Fruit fly (Drosophila melanogaster) whole organism, embryonic: ENCODE results near the gene CG14282.
A peak's percentile ranks its signal among the peaks of the same experiment; 100 is the strongest.

ENCODE experiments used
- Antp ChIP-seq: fragments of 200-800 bp; sonication (Bioruptor generic); optimal IDR thresholded peaks from 3 replicates; lab custom pipeline; 2016; ENCODE audit warnings: missing biosample characterization, missing genetic modification characterization
- BEAF-32 ChIP-seq: fragments of 200-800 bp; sonication (Bioruptor generic); optimal IDR thresholded peaks from 3 replicates; lab custom pipeline; 2017; ENCODE audit warnings: missing biosample characterization, missing genetic modification characterization, mild to moderate bottlenecking, moderate library complexity, missing genetic modification reagents
- CG10147 ChIP-seq: fragments of 200-800 bp; sonication (Bioruptor generic); optimal IDR thresholded peaks from 2 replicates; lab custom pipeline; 2019; ENCODE audit warnings: missing biosample characterization, mild to moderate bottlenecking, missing genetic modification characterization, moderate library complexity
- CG12391 ChIP-seq: fragments of 200-800 bp; sonication (Bioruptor generic); optimal IDR thresholded peaks from 3 replicates; lab custom pipeline; 2018; ENCODE audit warnings: missing biosample characterization, mild to moderate bottlenecking, missing genetic modification characterization, moderate library complexity
- CG12744 ChIP-seq: fragments of 200-800 bp; sonication (Bioruptor generic); optimal IDR thresholded peaks from 2 replicates; lab custom pipeline; 2016; ENCODE audit warnings: missing biosample characterization, missing genetic modification characterization
- CG13287 ChIP-seq: fragments of 200-800 bp; sonication (Bioruptor generic); IDR thresholded peaks from 2 replicates; pipeline ENCODE4 v1.3.6; 2022; ENCODE audit warnings: missing biosample characterization, missing genetic modification characterization; ENCODE audit not compliant: partially characterized antibody
- CG13296 ChIP-seq: fragments of 200-800 bp; sonication (Bioruptor generic); optimal IDR thresholded peaks from 3 replicates; lab custom pipeline; 2018; ENCODE audit warnings: missing biosample characterization, mild to moderate bottlenecking, missing genetic modification characterization
- CG14050 ChIP-seq: fragments of 200-800 bp; sonication (Bioruptor generic); IDR thresholded peaks from 3 replicates; pipeline ENCODE4 v1.3.6; 2022; ENCODE audit warnings: missing biosample characterization, missing genetic modification characterization
- CG17385 ChIP-seq: fragments of 200-800 bp; sonication (Bioruptor generic); optimal IDR thresholded peaks from 3 replicates; lab custom pipeline; 2018; ENCODE audit warnings: missing biosample characterization, mild to moderate bottlenecking, missing genetic modification characterization
- CG17802 ChIP-seq: fragments of 200-800 bp; sonication (Bioruptor generic); optimal IDR thresholded peaks from 2 replicates; lab custom pipeline; 2018; ENCODE audit warnings: missing biosample characterization, mild to moderate bottlenecking, missing genetic modification characterization, moderate library complexity
- CG2199 ChIP-seq: fragments of 200-800 bp; sonication (Bioruptor generic); IDR thresholded peaks from 3 replicates; pipeline ENCODE4 v1.3.6; 2022; ENCODE audit warnings: missing biosample characterization, missing genetic modification characterization
- CG2202 ChIP-seq: fragments of 200-800 bp; sonication (Bioruptor generic); optimal IDR thresholded peaks from 2 replicates; lab custom pipeline; 2018; ENCODE audit warnings: missing biosample characterization, mild to moderate bottlenecking, missing genetic modification characterization
- CG2875 ChIP-seq: fragments of 200-800 bp; sonication (Bioruptor generic); optimal IDR thresholded peaks from 2 replicates; lab custom pipeline; 2017; ENCODE audit warnings: missing biosample characterization, mild to moderate bottlenecking, missing genetic modification characterization, missing genetic modification reagents
- CG32532 ChIP-seq: fragments of 200-800 bp; sonication (Bioruptor generic); IDR thresholded peaks from 2 replicates; pipeline ENCODE4 v1.3.6; 2022; ENCODE audit warnings: missing biosample characterization, missing genetic modification characterization
- CG32772 ChIP-seq: fragments of 200-800 bp; sonication (Bioruptor generic); IDR thresholded peaks from 2 replicates; pipeline ENCODE4 v1.3.6; 2022; ENCODE audit warnings: missing biosample characterization, missing genetic modification characterization
- CG3281 ChIP-seq: fragments of 200-800 bp; sonication (Bioruptor generic); optimal IDR thresholded peaks from 3 replicates; lab custom pipeline; 2017; ENCODE audit warnings: missing biosample characterization, mild to moderate bottlenecking, missing genetic modification characterization
- CG3847 ChIP-seq: fragments of 200-800 bp; sonication (Bioruptor generic); IDR thresholded peaks from 2 replicates; pipeline ENCODE4 v1.3.6; 2022; ENCODE audit warnings: missing biosample characterization, missing genetic modification characterization
- CG5180 ChIP-seq: fragments of 200-800 bp; sonication (Bioruptor generic); optimal IDR thresholded peaks from 3 replicates; lab custom pipeline; 2017; ENCODE audit warnings: missing biosample characterization, missing genetic modification characterization, mild to moderate bottlenecking, moderate library complexity, missing genetic modification reagents
- CG7839 ChIP-seq: fragments of 200-800 bp; sonication (Bioruptor generic); optimal IDR thresholded peaks from 3 replicates; lab custom pipeline; 2018; ENCODE audit warnings: missing biosample characterization, mild to moderate bottlenecking, missing genetic modification characterization, moderate library complexity
- CG8089 ChIP-seq: fragments of 200-800 bp; sonication (Bioruptor generic); optimal IDR thresholded peaks from 3 replicates; lab custom pipeline; 2016; ENCODE audit warnings: missing biosample characterization, missing genetic modification characterization
- CTCF ChIP-seq: fragments of 200-800 bp; sonication (Bioruptor generic); optimal IDR thresholded peaks from 2 replicates; lab custom pipeline; 2017; ENCODE audit warnings: missing biosample characterization, mild to moderate bottlenecking, missing genetic modification characterization, moderate library complexity
- Deaf1 ChIP-seq: fragments of 200-800 bp; optimal IDR thresholded peaks from 3 replicates; lab custom pipeline; 2019; ENCODE audit warnings: missing biosample characterization, mild to moderate bottlenecking, missing genetic modification characterization, moderate library complexity
- Dp ChIP-seq: fragments of 200-800 bp; sonication (Bioruptor generic); optimal IDR thresholded peaks from 2 replicates; lab custom pipeline; 2018; ENCODE audit warnings: missing biosample characterization, mild to moderate bottlenecking, missing genetic modification characterization, moderate library complexity
- Drgx ChIP-seq: fragments of 200-800 bp; sonication (Bioruptor generic); IDR thresholded peaks from 2 replicates; pipeline ENCODE4 v1.3.6; 2022; ENCODE audit warnings: missing biosample characterization, missing genetic modification characterization
- E2f2 ChIP-seq: fragments of 200-800 bp; sonication (Bioruptor generic); IDR thresholded peaks from 2 replicates; pipeline ENCODE4 v1.3.6; 2022; ENCODE audit warnings: missing biosample characterization, missing genetic modification characterization
- Ets65A ChIP-seq: fragments of 200-800 bp; sonication (Bioruptor generic); peaks from one replicate; lab custom pipeline; 2016; ENCODE audit warnings: missing biosample characterization, missing genetic modification characterization
- Nf-YB ChIP-seq: fragments of 200-800 bp; sonication (Bioruptor generic); optimal IDR thresholded peaks from 3 replicates; lab custom pipeline; 2019; ENCODE audit warnings: missing biosample characterization, mild to moderate bottlenecking, missing genetic modification characterization, moderate library complexity
- Nf-YC ChIP-seq: fragments of 200-800 bp; optimal IDR thresholded peaks from 3 replicates; lab custom pipeline; 2019; ENCODE audit warnings: missing biosample characterization, mild to moderate bottlenecking, missing genetic modification characterization, moderate library complexity
- Optix ChIP-seq: fragments of 200-800 bp; sonication (Bioruptor generic); IDR thresholded peaks from 3 replicates; pipeline ENCODE4 v1.3.6; 2022; ENCODE audit warnings: missing biosample characterization, missing genetic modification characterization
- Rfx ChIP-seq: fragments of 200-800 bp; sonication (Bioruptor generic); IDR thresholded peaks from 2 replicates; pipeline ENCODE4 v1.3.6; 2022; ENCODE audit warnings: missing biosample characterization, missing genetic modification characterization
- Vsx1 ChIP-seq: fragments of 200-800 bp; sonication (Bioruptor generic); optimal IDR thresholded peaks from 2 replicates; lab custom pipeline; 2017; ENCODE audit warnings: missing biosample characterization, mild to moderate bottlenecking, missing genetic modification characterization, missing genetic modification reagents
- Xrp1 ChIP-seq: fragments of 200-800 bp; sonication (Bioruptor generic); IDR thresholded peaks from 2 replicates; pipeline ENCODE4 v1.3.6; 2022; ENCODE audit warnings: missing biosample characterization, missing genetic modification characterization
- amos ChIP-seq: fragments of 200-800 bp; sonication (Bioruptor generic); IDR thresholded peaks from 2 replicates; pipeline ENCODE4 v1.3.6; 2022; ENCODE audit warnings: missing biosample characterization, missing genetic modification characterization; ENCODE audit not compliant: partially characterized antibody
- eve ChIP-seq, 2 experiments: fragments of >200 bp; optimal IDR thresholded peaks; 2 replicates each; lab custom pipeline; 2017; ENCODE audit warnings: missing biosample characterization in 2 of 2, missing genetic modification characterization in 2 of 2
- exex ChIP-seq: fragments of 200-800 bp; sonication (Bioruptor generic); optimal IDR thresholded peaks from 4 replicates; lab custom pipeline; 2018; ENCODE audit warnings: missing biosample characterization, mild to moderate bottlenecking, missing genetic modification characterization, moderate library complexity
- eyg ChIP-seq: fragments of 200-800 bp; sonication (Bioruptor generic); optimal IDR thresholded peaks from 3 replicates; lab custom pipeline; 2016; ENCODE audit warnings: missing biosample characterization, missing genetic modification characterization
- hbn ChIP-seq: fragments of 200-800 bp; sonication (Bioruptor generic); IDR thresholded peaks from 2 replicates; pipeline ENCODE4 v1.3.6; 2022; ENCODE audit warnings: missing biosample characterization, missing genetic modification characterization; ENCODE audit not compliant: partially characterized antibody
- jing ChIP-seq: fragments of 200-800 bp; sonication (Bioruptor generic); optimal IDR thresholded peaks from 2 replicates; lab custom pipeline; 2018; ENCODE audit warnings: missing biosample characterization, mild to moderate bottlenecking, missing genetic modification characterization
- mld ChIP-seq: fragments of 200-800 bp; sonication (Bioruptor generic); IDR thresholded peaks from 3 replicates; pipeline ENCODE4 v1.3.6; 2022; ENCODE audit warnings: missing biosample characterization, missing genetic modification characterization; ENCODE audit not compliant: partially characterized antibody
- slbo ChIP-seq: fragments of 200-800 bp; sonication (Bioruptor generic); IDR thresholded peaks from 2 replicates; pipeline ENCODE4 v1.3.6; 2022; ENCODE audit warnings: missing biosample characterization, missing genetic modification characterization
- sqz ChIP-seq: fragments of 200-800 bp; sonication (Bioruptor generic); optimal IDR thresholded peaks from 3 replicates; lab custom pipeline; 2018; ENCODE audit warnings: missing biosample characterization, mild to moderate bottlenecking, missing genetic modification characterization
- tll ChIP-seq, 2 experiments: fragments of 200-800 bp in 1 of 2; fragments of >200 bp in 1 of 2; sonication (Bioruptor generic) in 1 of 2; optimal IDR thresholded peaks; 2 replicates each; lab custom pipeline; 2017 to 2019; ENCODE audit warnings: missing biosample characterization in 2 of 2, missing genetic modification characterization in 2 of 2, mild to moderate bottlenecking in 1 of 2, moderate library complexity in 1 of 2
- vnd ChIP-seq: fragments of 200-800 bp; sonication (Bioruptor generic); IDR thresholded peaks from 3 replicates; pipeline ENCODE4 v1.3.6; 2022; ENCODE audit warnings: missing biosample characterization, missing genetic modification characterization; ENCODE audit not compliant: partially characterized antibody

The CG14282 gene

dm6 chr3R:19166077-19166778 lies 10.6 kb upstream of the CG14282 start (continued):
- TF ChIP-seq CG32772 (0 out of 2 replicates have a peak, but pooled peaks have one; percentile 28), exex (tag; lab: Kevin White, UChicago) (no peak), Vsx1 (GFP tag; lab: Kevin White, UChicago) (no peak), CG2199 (0 out of 3 replicates have a peak, but pooled peaks have one; percentile 35), Dp (GFP tag; lab: Kevin White, UChicago) (no peak), Nf-YC (tag; lab: Kevin White, UChicago) (no peak)

- TF ChIP-seq Antp (no peak), E2f2 (0 out of 2 replicates have a peak, but pooled peaks have one; percentile 6), CG32532 (no peak), Ets65A (GFP tag; lab: Kevin White, UChicago) (peak; percentile 60)
Observed at dm6 chr3R:19167521-19167920, 9.3 kb upstream of the CG14282 start.

dm6 chr3R:19174512-19174911 lies 2.3 kb upstream of the CG14282 start:
- TF ChIP-seq sqz (GFP tag; lab: Kevin White, UChicago) (peak; percentile 95), CG2875 (GFP tag; lab: Kevin White, UChicago) (no peak)

- TF ChIP-seq tll (GFP tag; optimal IDR thresholded peaks at IDR 0.05; lab: Kevin White, UChicago) (no peak), Rfx (peak; percentile 62), Nf-YB (GFP tag; lab: Kevin White, UChicago) (peak; percentile 16), mld (GFP tag; lab: Robert Waterston, UW) (peak; percentile 52; the same call in 1 of the 3 replicates), CG2202 (no peak), CG13287 (GFP tag; lab: Robert Waterston, UW) (peak; percentile 86), amos (GFP tag; lab: Robert Waterston, UW) (peak; percentile 69; the same call in 1 of the 2 replicates), eve (GFP tag; optimal IDR thresholded peaks at IDR 0.05; lab: Kevin White, UChicago) (peak in 1 of 2 experiments; percentile 85), CG8089 (no peak), CG17802 (tag; lab: Kevin White, UChicago) (no peak), Drgx (GFP tag; lab: Robert Waterston, UW) (peak; percentile 73), slbo (GFP tag; lab: Robert Waterston, UW) (peak; percentile 51; the same call in 1 of the 2 replicates), hbn (GFP tag; lab: Robert Waterston, UW) (peak; percentile 38; the same call in 1 of the 2 replicates), CG10147 (GFP tag; lab: Kevin White, UChicago) (peak; percentile 0), Deaf1 (peak; percentile 98), CG17385 (peak; percentile 8), CG12391 (tag; lab: Kevin White, UChicago) (peak; percentile 49), CG14050 (GFP tag; lab: Robert Waterston, UW) (no peak), CG5180 (GFP tag; lab: Kevin White, UChicago) (peak; percentile 96), CG13296 (GFP tag; lab: Kevin White, UChicago) (peak; percentile 46), CG12744 (GFP tag; lab: Kevin White, UChicago) (peak; percentile 40), CG7839 (tag; lab: Kevin White, UChicago) (peak; percentile 59), CG3847 (GFP tag; lab: Robert Waterston, UW) (peak; percentile 23; the same call in 1 of the 2 replicates), CTCF (GFP tag; lab: Kevin White, UChicago) (no peak), Optix (GFP tag; lab: Robert Waterston, UW) (peak; percentile 42; the same call in 1 of the 3 replicates), eyg (GFP tag; lab: Kevin White, UChicago) (peak; percentile 45), Xrp1 (GFP tag; lab: Robert Waterston, UW) (peak; percentile 27; the same call in 1 of the 2 replicates), vnd (GFP tag; lab: Robert Waterston, UW) (peak; percentile 78), CG3281 (GFP tag; lab: Kevin White, UChicago) (peak; percentile 18), BEAF-32 (GFP tag; lab: Kevin White, UChicago) (peak; percentile 67), jing (GFP tag; lab: Kevin White, UChicago) (no peak)
Observed at dm6 chr3R:19180263-19180893, 3.6 kb downstream of the CG14282 start, which contains the start of the genes CG5555 and myd. Gene CG5555, minus strand, starts transcription at chr3R:19180538. Gene myd, plus strand, starts transcription at chr3R:19180659.
